Worm (Caenorhabditis elegans) whole organism, mixed stage, embryonic: ENCODE results near the gene T22D1.3.
A peak's percentile ranks its signal among the peaks of the same experiment; 100 is the strongest.

Experiments
- M03D4.4 ChIP-seq: sonication (generic microtip); optimal IDR thresholded peaks from 2 replicates; lab custom pipeline; 2017; ENCODE audit warnings: mild to moderate bottlenecking, missing genetic modification characterization, missing compliant biosample characterization
- bed-3 ChIP-seq: fragments of 200-800 bp; sonication (Bioruptor generic); optimal IDR thresholded peaks from 3 replicates; lab custom pipeline; 2018; ENCODE audit warnings: mild to moderate bottlenecking, missing genetic modification characterization, moderate library complexity, missing compliant biosample characterization
- blmp-1 ChIP-seq: fragments of 150-350 bp; optimal IDR thresholded peaks from 2 replicates; lab custom pipeline; 2014; ENCODE audit warnings: missing biosample characterization, missing genetic modification characterization
- ceh-39 ChIP-seq: fragments of 150-350 bp; optimal IDR thresholded peaks from 2 replicates; lab custom pipeline; 2014; ENCODE audit warnings: missing biosample characterization, missing genetic modification characterization
- ceh-43 ChIP-seq: fragments of 200-800 bp; sonication (Bioruptor generic); optimal IDR thresholded peaks from 2 replicates; lab custom pipeline; 2018; ENCODE audit warnings: mild to moderate bottlenecking, missing genetic modification characterization, moderate library complexity, missing compliant biosample characterization
- ceh-83 ChIP-seq: fragments of 200-800 bp; sonication (Bioruptor generic); optimal IDR thresholded peaks from 2 replicates; lab custom pipeline; 2018; ENCODE audit warnings: mild to moderate bottlenecking, missing genetic modification characterization, missing compliant biosample characterization
- ces-1 ChIP-seq: fragments of 150-350 bp; optimal IDR thresholded peaks from 2 replicates; lab custom pipeline; 2014; ENCODE audit warnings: missing biosample characterization, missing genetic modification reagents, missing genetic modification characterization
- cnd-1 ChIP-seq: fragments of 200-800 bp; sonication (Bioruptor generic); optimal IDR thresholded peaks from 2 replicates; lab custom pipeline; 2018; ENCODE audit warnings: mild to moderate bottlenecking, missing genetic modification characterization, missing compliant biosample characterization
- drap-1 ChIP-seq: fragments of 200-800 bp; sonication (Bioruptor generic); optimal IDR thresholded peaks from 3 replicates; lab custom pipeline; 2018; ENCODE audit warnings: mild to moderate bottlenecking, missing genetic modification characterization, missing compliant biosample characterization
- elt-1 ChIP-seq: sonication (generic microtip); optimal IDR thresholded peaks from 2 replicates; lab custom pipeline; 2017; ENCODE audit warnings: missing genetic modification characterization, mild to moderate bottlenecking, missing compliant biosample characterization, antibody characterized with exemption, moderate library complexity, borderline replicate concordance; ENCODE audit not compliant: insufficient read depth
- elt-3 ChIP-seq: fragments of 150-350 bp; optimal IDR thresholded peaks from 2 replicates; lab custom pipeline; 2014; ENCODE audit warnings: missing biosample characterization, missing genetic modification characterization
- flh-1 ChIP-seq: fragments of 200-800 bp; sonication (Bioruptor generic); optimal IDR thresholded peaks from 2 replicates; lab custom pipeline; 2018; ENCODE audit warnings: mild to moderate bottlenecking, missing genetic modification characterization, moderate library complexity, missing compliant biosample characterization
- ham-2 ChIP-seq: fragments of 200-800 bp; sonication (Bioruptor generic); optimal IDR thresholded peaks from 2 replicates; lab custom pipeline; 2018; ENCODE audit warnings: mild to moderate bottlenecking, missing genetic modification characterization, missing compliant biosample characterization
- hlh-1 ChIP-seq: fragments of 150-350 bp; optimal IDR thresholded peaks from 2 replicates; lab custom pipeline; 2014; ENCODE audit warnings: missing biosample characterization, missing genetic modification reagents, missing genetic modification characterization
- lin-13 ChIP-seq: fragments of 150-350 bp; optimal IDR thresholded peaks from 2 replicates; lab custom pipeline; 2014; ENCODE audit warnings: missing biosample characterization, missing genetic modification characterization
- lin-32 ChIP-seq: fragments of 200-800 bp; sonication (Bioruptor generic); optimal IDR thresholded peaks from 2 replicates; lab custom pipeline; 2018; ENCODE audit warnings: mild to moderate bottlenecking, missing genetic modification characterization, missing compliant biosample characterization
- lsy-2 ChIP-seq: fragments of 150-350 bp; optimal IDR thresholded peaks from 2 replicates; lab custom pipeline; 2014; ENCODE audit warnings: missing biosample characterization, missing genetic modification characterization
- mab-5 ChIP-seq: fragments of 150-350 bp; optimal IDR thresholded peaks from 2 replicates; lab custom pipeline; 2014; ENCODE audit warnings: missing biosample characterization, missing genetic modification characterization
- mep-1 ChIP-seq: fragments of 150-350 bp; optimal IDR thresholded peaks from 2 replicates; lab custom pipeline; 2017; ENCODE audit warnings: missing biosample characterization, missing genetic modification reagents, missing genetic modification characterization, inconsistent platforms
- mls-2 ChIP-seq: sonication (generic microtip); optimal IDR thresholded peaks from 2 replicates; lab custom pipeline; 2016; ENCODE audit warnings: mild to moderate bottlenecking, missing genetic modification characterization, moderate library complexity, missing compliant biosample characterization
- nhr-2 ChIP-seq: fragments of 150-350 bp; optimal IDR thresholded peaks from 2 replicates; lab custom pipeline; 2014; ENCODE audit warnings: missing biosample characterization, missing genetic modification characterization
- nhr-237 ChIP-seq: fragments of 150-350 bp; optimal IDR thresholded peaks from 2 replicates; lab custom pipeline; 2014; ENCODE audit warnings: missing biosample characterization, missing genetic modification characterization
- nhr-28 ChIP-seq: fragments of 150-350 bp; optimal IDR thresholded peaks from 2 replicates; lab custom pipeline; 2014; ENCODE audit warnings: missing biosample characterization, missing genetic modification characterization
- nhr-76 ChIP-seq: sonication (generic microtip); optimal IDR thresholded peaks from 2 replicates; lab custom pipeline; 2017; ENCODE audit warnings: missing biosample characterization, missing genetic modification characterization
- pha-4 ChIP-seq: fragments of 150-350 bp; optimal IDR thresholded peaks from 2 replicates; lab custom pipeline; 2018; ENCODE audit warnings: missing biosample characterization, missing genetic modification reagents, missing genetic modification characterization
- snpc-4 ChIP-seq: fragments of 150-350 bp; optimal IDR thresholded peaks from 2 replicates; lab custom pipeline; 2014; ENCODE audit warnings: missing biosample characterization, missing genetic modification characterization
- tbx-8 ChIP-seq: fragments of 200-800 bp; sonication (Bioruptor generic); optimal IDR thresholded peaks from 2 replicates; lab custom pipeline; 2018; ENCODE audit warnings: mild to moderate bottlenecking, missing genetic modification characterization, moderate library complexity, missing compliant biosample characterization
- unc-62 ChIP-seq: fragments of 150-350 bp; optimal IDR thresholded peaks from 2 replicates; lab custom pipeline; 2014; ENCODE audit warnings: missing biosample characterization, missing genetic modification reagents, missing genetic modification characterization
- zip-8 ChIP-seq: fragments of 150-350 bp; optimal IDR thresholded peaks from 2 replicates; lab custom pipeline; 2014; ENCODE audit warnings: missing biosample characterization, missing genetic modification characterization
- ztf-11 ChIP-seq: fragments of 150-350 bp; optimal IDR thresholded peaks from 2 replicates; lab custom pipeline; 2014; ENCODE audit warnings: missing biosample characterization, missing genetic modification characterization

Gene T22D1.3

DNA sequence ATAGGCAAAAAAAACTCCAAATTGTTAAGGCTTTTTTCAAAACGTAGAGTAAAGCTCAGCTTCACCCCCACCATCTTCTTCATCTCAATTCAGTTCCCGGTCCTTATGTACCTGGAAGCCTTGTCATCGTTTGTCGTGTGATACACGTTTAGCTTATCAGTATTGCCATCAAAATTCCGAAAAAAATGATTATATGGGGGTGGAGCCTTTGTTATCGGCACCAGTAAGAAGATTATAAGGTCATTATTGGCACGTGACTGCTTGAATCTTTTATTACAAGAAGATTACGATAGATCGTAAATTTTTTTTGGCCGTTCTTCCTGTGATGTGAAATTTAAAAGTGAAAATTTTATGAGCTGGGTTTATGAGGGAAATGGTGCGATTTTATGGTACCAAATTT, 32.9 kb upstream of the T22D1.3 start:
- TF ChIP-seq bed-3 (GFP tag; lab: Kevin White, UChicago) (no peak), lsy-2 (no peak), nhr-28 (tag; lab: Kevin White, UChicago) (no peak), unc-62 (GFP tag; lab: Kevin White, UChicago) (no peak), M03D4.4 (no peak), elt-3 (tag; lab: Kevin White, UChicago) (no peak), nhr-237 (no peak), nhr-76 (tag; lab: Kevin White, UChicago) (no peak), ceh-83 (GFP tag; lab: Kevin White, UChicago) (no peak), flh-1 (no peak), zip-8 (tag; lab: Kevin White, UChicago) (no peak), tbx-8 (GFP tag; lab: Kevin White, UChicago) (no peak), nhr-2 (tag; lab: Kevin White, UChicago) (no peak)

DNA sequence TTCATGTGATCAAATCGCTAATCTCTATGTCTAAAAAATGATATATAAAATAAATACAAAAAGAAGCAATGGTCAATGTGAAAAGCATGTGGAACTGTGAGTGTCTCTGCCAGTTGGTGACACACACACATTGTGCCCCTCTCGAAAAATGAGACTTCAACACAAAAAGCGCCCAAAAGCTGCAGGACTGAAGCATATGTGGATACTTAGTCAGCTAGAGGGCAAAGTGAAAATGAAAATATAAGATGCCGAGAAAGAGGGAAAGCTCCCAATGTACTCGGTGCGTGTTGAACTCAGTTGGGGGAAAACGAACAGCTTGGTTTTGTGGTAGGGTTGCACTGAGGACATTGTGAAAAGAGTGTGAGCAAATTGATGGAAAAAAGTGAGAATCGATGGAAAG, 32.2 kb upstream of the T22D1.3 start:
- TF ChIP-seq ces-1 (GFP tag; lab: Kevin White, UChicago) = peak; percentile 57
- TF ChIP-seq blmp-1 = no peak
- TF ChIP-seq hlh-1 (tag; lab: Kevin White, UChicago) = peak; percentile 45
- TF ChIP-seq unc-62 (GFP tag; lab: Kevin White, UChicago) = peak; percentile 21

ce11 chrIV:6883342-6883741, 30.0 kb upstream of the T22D1.3 start, which contains the start of gene tre-2:
Gene tre-2 (minus strand): TSS chrIV:6883442.
- no peak for TF ChIP-seq blmp-1
- TF ChIP-seq lsy-2 = no peak
- no peak for TF ChIP-seq ztf-11
- no peak for TF ChIP-seq M03D4.4
- TF ChIP-seq drap-1 (GFP tag; lab: Kevin White, UChicago) = no peak
- no peak for TF ChIP-seq flh-1
- no peak for TF ChIP-seq mab-5 (tag; lab: Kevin White, UChicago)
- TF ChIP-seq nhr-28 (tag; lab: Kevin White, UChicago) = no peak
- TF ChIP-seq pha-4 = no peak
- no peak for TF ChIP-seq cnd-1 (tag; lab: Kevin White, UChicago)
- TF ChIP-seq lin-32 = no peak
- no peak for TF ChIP-seq tbx-8 (GFP tag; lab: Kevin White, UChicago)
- TF ChIP-seq unc-62 (GFP tag; lab: Kevin White, UChicago) = no peak
- no peak for TF ChIP-seq ceh-39 (tag; lab: Kevin White, UChicago)
- no peak for TF ChIP-seq mls-2 (tag; lab: Kevin White, UChicago)
- no peak for TF ChIP-seq mep-1 (tag; lab: Kevin White, UChicago)
- TF ChIP-seq ces-1 (GFP tag; lab: Kevin White, UChicago) = no peak
- no peak for TF ChIP-seq elt-1 (tag; lab: Kevin White, UChicago)

ce11 chrIV:6887601-6888099, 25.7 kb upstream of the T22D1.3 start, which contains the start of the genes T05A12.3 and T05A12.4:
Gene T05A12.3 (minus strand): TSS chrIV:6887651.
Gene T05A12.4 (plus strand): TSS chrIV:6887948.
- no peak for TF ChIP-seq unc-62 (GFP tag; lab: Kevin White, UChicago)
- peak; percentile 27 for TF ChIP-seq drap-1 (GFP tag; lab: Kevin White, UChicago)
- TF ChIP-seq mls-2 (tag; lab: Kevin White, UChicago) = no peak
- no peak for TF ChIP-seq ceh-83 (GFP tag; lab: Kevin White, UChicago)
- no peak for TF ChIP-seq nhr-76 (tag; lab: Kevin White, UChicago)
- peak; percentile 5 for TF ChIP-seq ces-1 (GFP tag; lab: Kevin White, UChicago)
- peak; percentile 24 for TF ChIP-seq lsy-2
- no peak for TF ChIP-seq mep-1 (tag; lab: Kevin White, UChicago)
- TF ChIP-seq elt-3 (tag; lab: Kevin White, UChicago) = no peak
- TF ChIP-seq lin-32 = no peak
- TF ChIP-seq lin-13 (tag; lab: Kevin White, UChicago) = no peak
- TF ChIP-seq zip-8 (tag; lab: Kevin White, UChicago) = no peak
- no peak for TF ChIP-seq ham-2 (GFP tag; lab: Kevin White, UChicago)
- TF ChIP-seq pha-4 = no peak
- TF ChIP-seq tbx-8 (GFP tag; lab: Kevin White, UChicago) = no peak

ce11 chrIV:6903575-6903974, 9.8 kb upstream of the T22D1.3 start, which contains the start of gene T22D1.5:
Gene T22D1.5 (plus strand): TSS chrIV:6903950.
- TF ChIP-seq snpc-4 (tag; lab: Kevin White, UChicago) = no peak
- TF ChIP-seq bed-3 (GFP tag; lab: Kevin White, UChicago) = no peak
- no peak for TF ChIP-seq drap-1 (GFP tag; lab: Kevin White, UChicago)
- no peak for TF ChIP-seq nhr-237
- TF ChIP-seq ceh-43 (GFP tag; lab: Kevin White, UChicago) = no peak
- TF ChIP-seq elt-3 (tag; lab: Kevin White, UChicago) = no peak
